Fruit fly (Drosophila melanogaster) whole organism, wandering third instar larva: ENCODE measurements around the gene CG16953.

Source experiments
- Abd-B ChIP-seq: fragments of >200 bp; optimal IDR thresholded peaks from 2 replicates; lab custom pipeline; 2017; ENCODE audit warnings: missing biosample characterization, missing genetic modification characterization
- CG9705 ChIP-seq: fragments of 200-800 bp; sonication (Bioruptor generic); optimal IDR thresholded peaks from 2 replicates; lab custom pipeline; 2018; ENCODE audit warnings: missing biosample characterization, mild to moderate bottlenecking, missing genetic modification characterization
- CrebA ChIP-seq: fragments of 200-800 bp; sonication (Bioruptor generic); optimal IDR thresholded peaks from 2 replicates; lab custom pipeline; 2016; ENCODE audit warnings: missing biosample characterization, mild to moderate bottlenecking, missing genetic modification characterization, borderline replicate concordance
- Dfd ChIP-seq: fragments of >200 bp; optimal IDR thresholded peaks from 2 replicates; lab custom pipeline; 2017; ENCODE audit warnings: missing biosample characterization, missing genetic modification characterization
- Dif ChIP-seq: fragments of 200-275, 200-300 bp; sonication (Bioruptor generic); optimal IDR thresholded peaks from 2 replicates; lab custom pipeline; 2018; ENCODE audit warnings: missing biosample characterization, missing genetic modification characterization; ENCODE audit not compliant: partially characterized antibody
- GATAd ChIP-seq: sonication (Bioruptor generic); optimal IDR thresholded peaks from 2 replicates; lab custom pipeline; 2016; ENCODE audit warnings: missing biosample characterization, missing genetic modification characterization
- HLH106 ChIP-seq: fragments of 200-800 bp; optimal IDR thresholded peaks from 3 replicates; lab custom pipeline; 2019; ENCODE audit warnings: missing biosample characterization, mild to moderate bottlenecking, missing genetic modification characterization, moderate library complexity
- Hnf4 ChIP-seq: fragments of 200-800 bp; sonication (Bioruptor generic); optimal IDR thresholded peaks from 2 replicates; lab custom pipeline; 2016; ENCODE audit warnings: missing biosample characterization, mild to moderate bottlenecking, missing genetic modification characterization
- Hr78 ChIP-seq: fragments of >200 bp; optimal IDR thresholded peaks from 2 replicates; lab custom pipeline; 2017; ENCODE audit warnings: missing biosample characterization, missing genetic modification characterization
- Hr83 ChIP-seq: fragments of 200-300 bp; sonication (Bioruptor generic); optimal IDR thresholded peaks from 2 replicates; lab custom pipeline; 2016; ENCODE audit warnings: missing biosample characterization, mild to moderate bottlenecking, missing genetic modification characterization, moderate library complexity; ENCODE audit not compliant: poor library complexity, severe bottlenecking
- Mio ChIP-seq: sonication (Bioruptor generic); optimal IDR thresholded peaks from 2 replicates; lab custom pipeline; 2016; ENCODE audit warnings: missing biosample characterization, missing genetic modification characterization
- Myc ChIP-seq: fragments of >200 bp; optimal IDR thresholded peaks from 2 replicates; lab custom pipeline; 2017
- N ChIP-seq: fragments of >200 bp; optimal IDR thresholded peaks from 2 replicates; lab custom pipeline; 2018; ENCODE audit warnings: missing biosample characterization, missing external identifiers, missing genetic modification characterization
- OdsH ChIP-seq: fragments of 200-800 bp; sonication (Bioruptor generic); optimal IDR thresholded peaks from 2 replicates; lab custom pipeline; 2016; ENCODE audit warnings: missing biosample characterization, mild to moderate bottlenecking, missing genetic modification characterization
- Rel ChIP-seq, 2 experiments: fragments of 200-800 bp; sonication (Bioruptor generic) in 1 of 2; optimal IDR thresholded peaks; 2 replicates in 1 of 2; 3 replicates in 1 of 2; lab custom pipeline; 2016 to 2019; ENCODE audit warnings: mild to moderate bottlenecking in 2 of 2, missing biosample characterization in 2 of 2, missing genetic modification characterization in 2 of 2, moderate library complexity in 1 of 2
- Sp1 ChIP-seq: fragments of 200-800 bp; sonication (Bioruptor generic); optimal IDR thresholded peaks from 3 replicates; lab custom pipeline; 2019; ENCODE audit warnings: missing biosample characterization, mild to moderate bottlenecking, missing genetic modification characterization, moderate library complexity
- br ChIP-seq: fragments of 200-800 bp; sonication (Bioruptor generic); optimal IDR thresholded peaks from 2 replicates; lab custom pipeline; 2016; ENCODE audit warnings: missing biosample characterization, missing genetic modification characterization
- brk ChIP-seq: fragments of 200-800 bp; sonication (Bioruptor generic); optimal IDR thresholded peaks from 2 replicates; lab custom pipeline; 2016; ENCODE audit warnings: missing biosample characterization, mild to moderate bottlenecking, missing genetic modification characterization
- dmrt93B ChIP-seq: fragments of 200-800 bp; sonication (Bioruptor generic); optimal IDR thresholded peaks from 2 replicates; lab custom pipeline; 2018; ENCODE audit warnings: missing biosample characterization, mild to moderate bottlenecking, missing genetic modification characterization
- dsf ChIP-seq: sonication (Bioruptor generic); optimal IDR thresholded peaks from 2 replicates; lab custom pipeline; 2016; ENCODE audit warnings: missing biosample characterization, missing genetic modification characterization, borderline replicate concordance
- ey ChIP-seq: fragments of 200-800 bp; sonication (Bioruptor generic); optimal IDR thresholded peaks from 2 replicates; lab custom pipeline; 2016; ENCODE audit warnings: missing biosample characterization, missing genetic modification characterization
- foxo ChIP-seq, 2 experiments: fragments of 200-800 bp; sonication (Bioruptor generic); optimal IDR thresholded peaks; 2 replicates in 1 of 2; 3 replicates in 1 of 2; lab custom pipeline; 2016 to 2017; ENCODE audit warnings: missing biosample characterization in 2 of 2, missing genetic modification characterization in 2 of 2
- fru ChIP-seq: fragments of 200-800 bp; sonication (Bioruptor generic); optimal IDR thresholded peaks from 3 replicates; lab custom pipeline; 2016; ENCODE audit warnings: missing biosample characterization, mild to moderate bottlenecking, missing genetic modification characterization
- h ChIP-seq: fragments of 200-800 bp; sonication (Bioruptor generic); optimal IDR thresholded peaks from 3 replicates; lab custom pipeline; 2016; ENCODE audit warnings: missing biosample characterization, mild to moderate bottlenecking, missing genetic modification characterization
- jim ChIP-seq: fragments of 175-275, 200-325 bp; sonication (Bioruptor generic); optimal IDR thresholded peaks from 2 replicates; lab custom pipeline; 2016; ENCODE audit warnings: missing biosample characterization, mild to moderate bottlenecking, missing genetic modification characterization
- lola ChIP-seq: fragments of >200 bp; optimal IDR thresholded peaks from 2 replicates; lab custom pipeline; 2017; ENCODE audit warnings: missing biosample characterization, missing genetic modification characterization
- psq ChIP-seq: fragments of 200-800 bp; sonication (Bioruptor generic); optimal IDR thresholded peaks from 3 replicates; lab custom pipeline; 2017; ENCODE audit warnings: missing biosample characterization, mild to moderate bottlenecking, missing genetic modification characterization, moderate library complexity
- rgr ChIP-seq: fragments of 200-800 bp; sonication (Bioruptor generic); optimal IDR thresholded peaks from 3 replicates; lab custom pipeline; 2016; ENCODE audit warnings: missing biosample characterization, mild to moderate bottlenecking, missing genetic modification characterization
- sage ChIP-seq: fragments of 200-800 bp; sonication (Bioruptor generic); optimal IDR thresholded peaks from 2 replicates; lab custom pipeline; 2016; ENCODE audit warnings: missing biosample characterization, mild to moderate bottlenecking, missing genetic modification characterization
- sv ChIP-seq: fragments of 200-800 bp; sonication (Bioruptor generic); optimal IDR thresholded peaks from 3 replicates; lab custom pipeline; 2016; ENCODE audit warnings: missing biosample characterization, missing genetic modification characterization
- tai ChIP-seq: sonication (Bioruptor generic); optimal IDR thresholded peaks from 2 replicates; lab custom pipeline; 2016; ENCODE audit warnings: missing biosample characterization, missing genetic modification characterization
- usp ChIP-seq: fragments of >200 bp; optimal IDR thresholded peaks from 2 replicates; lab custom pipeline; 2017; ENCODE audit warnings: missing biosample characterization, missing genetic modification characterization
- woc ChIP-seq: sonication (Bioruptor generic); optimal IDR thresholded peaks from 2 replicates; lab custom pipeline; 2016; ENCODE audit warnings: missing biosample characterization, mild to moderate bottlenecking, missing genetic modification characterization

The CG16953 gene

dm6 chr3R:20557415-20558105 lies 28.1 kb downstream of the CG16953 start, which contains the start of the genes DPCoAC and CG5180 (continued):
- TF ChIP-seq brk (GFP tag; lab: Kevin White, UChicago) (no peak), Myc (lab: Kevin White, UChicago) (no peak), Abd-B (GFP tag; lab: Kevin White, UChicago) (no peak), CrebA (GFP tag; lab: Kevin White, UChicago) (no peak), foxo (GFP tag; optimal IDR thresholded peaks at IDR 0.05; lab: Kevin White, UChicago) (peak; percentile 34 to 44), usp (GFP tag; lab: Kevin White, UChicago) (no peak), rgr (GFP tag; lab: Kevin White, UChicago) (no peak), GATAd (no peak), N (GFP tag; lab: Kevin White, UChicago) (no peak), sage (no peak)

dm6 chr3R:20557114-20557414 lies 28.6 kb downstream of the CG16953 start:
- no peak for TF ChIP-seq Hr83
- TF ChIP-seq Myc (lab: Kevin White, UChicago): no peak
- TF ChIP-seq N (GFP tag; lab: Kevin White, UChicago): no peak
- no peak for TF ChIP-seq br

- TF ChIP-seq Myc (lab: Kevin White, UChicago): no peak
- no peak for TF ChIP-seq GATAd
- TF ChIP-seq Hr83: no peak
- no peak for TF ChIP-seq CG9705
- TF ChIP-seq rgr (GFP tag; lab: Kevin White, UChicago): peak; percentile 60
- peak; percentile 55 for TF ChIP-seq br
- TF ChIP-seq ey (GFP tag; lab: Kevin White, UChicago): peak; percentile 62
- no peak for TF ChIP-seq lola
- TF ChIP-seq N (GFP tag; lab: Kevin White, UChicago): no peak
- TF ChIP-seq woc (GFP tag; lab: Kevin White, UChicago): peak; percentile 72
- no peak for TF ChIP-seq Mio (GFP tag; lab: Kevin White, UChicago)
- peak; percentile 9 for TF ChIP-seq Hnf4 (GFP tag; lab: Kevin White, UChicago)
- no peak for TF ChIP-seq jim
- TF ChIP-seq h (GFP tag; lab: Kevin White, UChicago): peak; percentile 82
- peak; percentile 72 for TF ChIP-seq fru (GFP tag; lab: Kevin White, UChicago)
- TF ChIP-seq dmrt93B (GFP tag; lab: Kevin White, UChicago): peak; percentile 37
- TF ChIP-seq HLH106 (tag; lab: Kevin White, UChicago): peak; percentile 54
- peak; percentile 14 for TF ChIP-seq brk (GFP tag; lab: Kevin White, UChicago)
- no peak for TF ChIP-seq usp (GFP tag; lab: Kevin White, UChicago)
- TF ChIP-seq OdsH (GFP tag; lab: Kevin White, UChicago): peak; percentile 67
- no peak for TF ChIP-seq dsf (GFP tag; lab: Kevin White, UChicago)
- TF ChIP-seq sage: no peak
- TF ChIP-seq Hr78: no peak
- TF ChIP-seq Dif: peak; percentile 4
- TF ChIP-seq sv (GFP tag; lab: Kevin White, UChicago): peak; percentile 37
- no peak for TF ChIP-seq tai (GFP tag; lab: Kevin White, UChicago)
- peak; percentile 18 for TF ChIP-seq Sp1 (GFP tag; lab: Kevin White, UChicago)
- peak; percentile 47 for TF ChIP-seq psq (GFP tag; lab: Kevin White, UChicago)
- TF ChIP-seq foxo (GFP tag; optimal IDR thresholded peaks at IDR 0.05; lab: Kevin White, UChicago): peak in 1 of 2 experiments; percentile 76
These were observed 29.1 kb downstream of the CG16953 start for dm6 chr3R:20556281-20557113.

- no peak for TF ChIP-seq Abd-B (GFP tag; lab: Kevin White, UChicago)
- TF ChIP-seq Rel (GFP tag; optimal IDR thresholded peaks at IDR 0.05; lab: Kevin White, UChicago): peak; percentile 68
- TF ChIP-seq Rel (tag; optimal IDR thresholded peaks at IDR 0.05; lab: Kevin White, UChicago): peak; percentile 15
- TF ChIP-seq Hr83: peak; percentile 32
- no peak for TF ChIP-seq Dfd
- no peak for TF ChIP-seq fru (GFP tag; lab: Kevin White, UChicago)
- no peak for TF ChIP-seq psq (GFP tag; lab: Kevin White, UChicago)
- TF ChIP-seq CG9705: no peak
- peak in 1 of 2 experiments; percentile 39 for TF ChIP-seq foxo (GFP tag; optimal IDR thresholded peaks at IDR 0.05; lab: Kevin White, UChicago)
- TF ChIP-seq Dif: peak; percentile 43
- TF ChIP-seq Hr78: no peak
These were observed 29.8 kb downstream of the CG16953 start for dm6 chr3R:20555720-20556280.
